Fruit fly (Drosophila melanogaster) whole organism, prepupa: ENCODE measurements around the gene UQCR-C2.

Experiments used
- Blimp-1 ChIP-seq: fragments of 200-800 bp; sonication (Bioruptor generic); optimal IDR thresholded peaks from 3 replicates; lab custom pipeline; 2017; ENCODE audit warnings: missing biosample characterization, missing genetic modification characterization, mild to moderate bottlenecking, moderate library complexity, missing genetic modification reagents
- CG10631 ChIP-seq: fragments of 200-800 bp; sonication (Bioruptor generic); optimal IDR thresholded peaks from 2 replicates; lab custom pipeline; 2016; ENCODE audit warnings: missing biosample characterization, missing genetic modification characterization
- CG11762 ChIP-seq: fragments of 200-800 bp; sonication (Bioruptor generic); optimal IDR thresholded peaks from 3 replicates; lab custom pipeline; 2016; ENCODE audit warnings: missing biosample characterization, missing genetic modification characterization; ENCODE audit not compliant: insufficient read depth
- CG11902 ChIP-seq: fragments of 200-800 bp; sonication (Bioruptor generic); optimal IDR thresholded peaks from 3 replicates; lab custom pipeline; 2016; ENCODE audit warnings: missing biosample characterization, missing genetic modification characterization
- CG15336 ChIP-seq: fragments of 200-800 bp; sonication (Bioruptor generic); IDR thresholded peaks from 2 replicates; pipeline ENCODE4 v1.3.6; 2022; ENCODE audit warnings: missing biosample characterization, missing genetic modification characterization
- CG16779 ChIP-seq: fragments of 200-800 bp; sonication (Bioruptor generic); optimal IDR thresholded peaks from 3 replicates; lab custom pipeline; 2017; ENCODE audit warnings: missing biosample characterization, mild to moderate bottlenecking, missing genetic modification characterization
- CG3032 ChIP-seq: fragments of 200-800 bp; optimal IDR thresholded peaks from 2 replicates; lab custom pipeline; 2019; ENCODE audit warnings: missing biosample characterization, mild to moderate bottlenecking, missing genetic modification characterization, moderate library complexity
- CG31627 ChIP-seq: fragments of 200-800 bp; sonication (Bioruptor generic); optimal IDR thresholded peaks from 3 replicates; lab custom pipeline; 2016; ENCODE audit warnings: missing biosample characterization, missing genetic modification characterization
- CG32006 ChIP-seq: fragments of 200-800 bp; sonication (Bioruptor generic); optimal IDR thresholded peaks from 3 replicates; lab custom pipeline; 2017; ENCODE audit warnings: missing biosample characterization, mild to moderate bottlenecking, missing genetic modification characterization
- CG3919 ChIP-seq: fragments of 200-800 bp; sonication (Bioruptor generic); optimal IDR thresholded peaks from 3 replicates; lab custom pipeline; 2016; ENCODE audit warnings: missing biosample characterization, missing genetic modification characterization
- CG4318 ChIP-seq: fragments of 200-800 bp; sonication (Bioruptor generic); optimal IDR thresholded peaks from 3 replicates; lab custom pipeline; 2017; ENCODE audit warnings: missing biosample characterization, mild to moderate bottlenecking, missing genetic modification characterization
- CG6163 ChIP-seq: fragments of 200-800 bp; sonication (Bioruptor generic); IDR thresholded peaks from 3 replicates; pipeline ENCODE4 v1.3.6; 2022; ENCODE audit warnings: missing biosample characterization, missing genetic modification characterization
- CG6276 ChIP-seq: fragments of 200-800 bp; sonication (Bioruptor generic); optimal IDR thresholded peaks from 2 replicates; lab custom pipeline; 2017; ENCODE audit warnings: missing biosample characterization, mild to moderate bottlenecking, missing genetic modification characterization
- CG6792 ChIP-seq: fragments of 200-800 bp; sonication (Bioruptor generic); optimal IDR thresholded peaks from 3 replicates; lab custom pipeline; 2016; ENCODE audit warnings: missing biosample characterization, missing genetic modification characterization
- CG6808 ChIP-seq: fragments of 200-800 bp; sonication (Bioruptor generic); optimal IDR thresholded peaks from 3 replicates; lab custom pipeline; 2017; ENCODE audit warnings: missing biosample characterization, missing genetic modification characterization, mild to moderate bottlenecking, moderate library complexity, missing genetic modification reagents
- CG7368 ChIP-seq: fragments of 200-800 bp; sonication (Bioruptor generic); optimal IDR thresholded peaks from 3 replicates; lab custom pipeline; 2016; ENCODE audit warnings: missing biosample characterization, missing genetic modification characterization
- CG8119 ChIP-seq: fragments of 200-800 bp; sonication (Bioruptor generic); IDR thresholded peaks from 3 replicates; pipeline ENCODE4 v1.3.6; 2022; ENCODE audit warnings: missing biosample characterization, missing genetic modification characterization
- CG8319 ChIP-seq: fragments of 200-800 bp; sonication (Bioruptor generic); optimal IDR thresholded peaks from 3 replicates; lab custom pipeline; 2016; ENCODE audit warnings: missing biosample characterization, missing genetic modification characterization
- Eip75B ChIP-seq: fragments of 200-800 bp; sonication (Bioruptor generic); optimal IDR thresholded peaks from 3 replicates; lab custom pipeline; 2016; ENCODE audit warnings: missing biosample characterization, missing genetic modification characterization
- Eip78C ChIP-seq: fragments of 200-800 bp; sonication (Bioruptor generic); peaks from one replicate; lab custom pipeline; 2016; ENCODE audit warnings: missing biosample characterization, missing genetic modification characterization
- Eip93F ChIP-seq: fragments of 200-800 bp; sonication (Bioruptor generic); optimal IDR thresholded peaks from 2 replicates; lab custom pipeline; 2016; ENCODE audit warnings: missing biosample characterization, mild to moderate bottlenecking, missing genetic modification characterization
- Ets21C ChIP-seq: fragments of 200-800 bp; sonication (Bioruptor generic); optimal IDR thresholded peaks from 3 replicates; lab custom pipeline; 2016; ENCODE audit warnings: missing biosample characterization, missing genetic modification characterization
- Ets96B ChIP-seq: fragments of 200-800 bp; optimal IDR thresholded peaks from 2 replicates; lab custom pipeline; 2019; ENCODE audit warnings: missing biosample characterization, mild to moderate bottlenecking, missing genetic modification characterization, moderate library complexity
- Gug ChIP-seq: fragments of 200-800 bp; sonication (Bioruptor generic); IDR thresholded peaks from 2 replicates; pipeline ENCODE4 v1.3.6; 2022; ENCODE audit warnings: missing biosample characterization, missing genetic modification characterization
- Hr39 ChIP-seq: fragments of 200-800 bp; sonication (Bioruptor generic); optimal IDR thresholded peaks from 2 replicates; lab custom pipeline; 2016; ENCODE audit warnings: missing biosample characterization, missing genetic modification characterization
- Hr4 ChIP-seq: fragments of 200-800 bp; sonication (Bioruptor generic); optimal IDR thresholded peaks from 3 replicates; lab custom pipeline; 2016; ENCODE audit warnings: missing biosample characterization, missing genetic modification characterization
- Lpt ChIP-seq: fragments of 200-800 bp; sonication (Bioruptor generic); optimal IDR thresholded peaks from 3 replicates; lab custom pipeline; 2016; ENCODE audit warnings: missing biosample characterization, missing genetic modification characterization
- Met ChIP-seq: fragments of 200-800 bp; sonication (Bioruptor generic); optimal IDR thresholded peaks from 3 replicates; lab custom pipeline; 2016; ENCODE audit warnings: missing biosample characterization, missing genetic modification characterization
- OdsH ChIP-seq: fragments of 200-800 bp; sonication (Bioruptor generic); optimal IDR thresholded peaks from 3 replicates; lab custom pipeline; 2016; ENCODE audit warnings: missing biosample characterization, missing genetic modification characterization
- Smox ChIP-seq: fragments of 200-800 bp; sonication (Bioruptor generic); optimal IDR thresholded peaks from 3 replicates; lab custom pipeline; 2016; ENCODE audit warnings: missing biosample characterization, missing genetic modification characterization
- Sox102F ChIP-seq: fragments of 200-800 bp; sonication (Bioruptor generic); optimal IDR thresholded peaks from 2 replicates; lab custom pipeline; 2016; ENCODE audit warnings: missing biosample characterization, mild to moderate bottlenecking, missing genetic modification characterization
- Sox14 ChIP-seq: fragments of 200-800 bp; sonication (Bioruptor generic); optimal IDR thresholded peaks from 3 replicates; lab custom pipeline; 2016; ENCODE audit warnings: missing biosample characterization, missing genetic modification characterization
- Sox15 ChIP-seq: fragments of 200-800 bp; sonication (Bioruptor generic); optimal IDR thresholded peaks from 3 replicates; lab custom pipeline; 2016; ENCODE audit warnings: missing biosample characterization, missing genetic modification characterization
- acj6 ChIP-seq: fragments of 200-800 bp; sonication (Bioruptor generic); optimal IDR thresholded peaks from 3 replicates; lab custom pipeline; 2016; ENCODE audit warnings: missing biosample characterization, missing genetic modification characterization
- cyc ChIP-seq: fragments of 200-800 bp; sonication (Bioruptor generic); optimal IDR thresholded peaks from 3 replicates; lab custom pipeline; 2016; ENCODE audit warnings: missing biosample characterization, missing genetic modification characterization
- dac ChIP-seq: fragments of 200-800 bp; sonication (Bioruptor generic); optimal IDR thresholded peaks from 2 replicates; lab custom pipeline; 2017; ENCODE audit warnings: missing biosample characterization, mild to moderate bottlenecking, missing genetic modification characterization
- eg ChIP-seq: fragments of 200-800 bp; sonication (Bioruptor generic); IDR thresholded peaks from 3 replicates; pipeline ENCODE4 v1.3.6; 2022; ENCODE audit warnings: missing biosample characterization, missing genetic modification characterization
- esn ChIP-seq: fragments of 200-800 bp; sonication (Bioruptor generic); optimal IDR thresholded peaks from 2 replicates; lab custom pipeline; 2016; ENCODE audit warnings: missing biosample characterization, mild to moderate bottlenecking, missing genetic modification characterization, moderate library complexity
- fd59A ChIP-seq: fragments of 200-800 bp; sonication (Bioruptor generic); optimal IDR thresholded peaks from 2 replicates; lab custom pipeline; 2017; ENCODE audit warnings: missing biosample characterization, mild to moderate bottlenecking, missing genetic modification characterization, missing genetic modification reagents
- fd85E ChIP-seq: fragments of 200-800 bp; sonication (Bioruptor generic); optimal IDR thresholded peaks from 3 replicates; lab custom pipeline; 2016; ENCODE audit warnings: missing biosample characterization, missing genetic modification characterization
- fkh ChIP-seq: fragments of 200-800 bp; sonication (Bioruptor generic); optimal IDR thresholded peaks from 3 replicates; lab custom pipeline; 2017; ENCODE audit warnings: missing biosample characterization, mild to moderate bottlenecking, missing genetic modification characterization, moderate library complexity
- lz ChIP-seq: fragments of 200-800 bp; sonication (Bioruptor generic); optimal IDR thresholded peaks from 3 replicates; lab custom pipeline; 2016; ENCODE audit warnings: missing biosample characterization, missing genetic modification characterization
- net ChIP-seq: fragments of 200-800 bp; sonication (Bioruptor generic); optimal IDR thresholded peaks from 3 replicates; lab custom pipeline; 2016; ENCODE audit warnings: missing biosample characterization, missing genetic modification characterization
- pdm3 ChIP-seq: fragments of 200-800 bp; sonication (Bioruptor generic); optimal IDR thresholded peaks from 3 replicates; lab custom pipeline; 2016; ENCODE audit warnings: missing biosample characterization, missing genetic modification characterization
- spab ChIP-seq: fragments of 200-800 bp; sonication (Bioruptor generic); optimal IDR thresholded peaks from 2 replicates; lab custom pipeline; 2017; ENCODE audit warnings: missing biosample characterization, mild to moderate bottlenecking, missing genetic modification characterization, missing genetic modification reagents
- svp ChIP-seq: fragments of 200-800 bp; sonication (Bioruptor generic); peaks from one replicate; lab custom pipeline; 2016; ENCODE audit warnings: missing biosample characterization, missing genetic modification characterization

The UQCR-C2 gene

dm6 chr3L:16612152-16612551 is 28.2 kb downstream of the UQCR-C2 start, which contains the start of gene CG4101 (continued):
- TF ChIP-seq dac: peak; percentile 55
- TF ChIP-seq CG6792 (GFP tag; lab: Kevin White, UChicago): peak; percentile 71
- TF ChIP-seq CG7368: peak; percentile 53
- TF ChIP-seq CG4318 (GFP tag; lab: Kevin White, UChicago): no peak
- TF ChIP-seq CG6808 (GFP tag; lab: Kevin White, UChicago): peak; percentile 56
- TF ChIP-seq OdsH (GFP tag; lab: Kevin White, UChicago): peak; percentile 84
- TF ChIP-seq Blimp-1 (GFP tag; lab: Kevin White, UChicago): peak; percentile 33
- peak; percentile 42 for TF ChIP-seq fkh
- TF ChIP-seq eg (GFP tag; lab: Robert Waterston, UW): peak; percentile 84
- TF ChIP-seq fd59A (GFP tag; lab: Kevin White, UChicago): peak; percentile 42
- peak; percentile 71 for TF ChIP-seq CG32006
- TF ChIP-seq Eip93F (GFP tag; lab: Kevin White, UChicago): peak; percentile 64
- no peak for TF ChIP-seq CG16779 (tag; lab: Kevin White, UChicago)
- peak; percentile 90 for TF ChIP-seq esn (GFP tag; lab: Kevin White, UChicago)
- peak; percentile 49 for TF ChIP-seq CG11902 (GFP tag; lab: Kevin White, UChicago)
- TF ChIP-seq spab (GFP tag; lab: Kevin White, UChicago): peak; percentile 46
- TF ChIP-seq net (GFP tag; lab: Kevin White, UChicago): peak; percentile 62
- peak; percentile 79 for TF ChIP-seq Met (GFP tag; lab: Kevin White, UChicago)
- TF ChIP-seq Lpt (GFP tag; lab: Kevin White, UChicago): peak; percentile 31
- TF ChIP-seq Sox102F (GFP tag; lab: Kevin White, UChicago): peak; percentile 81
- TF ChIP-seq cyc (GFP tag; lab: Kevin White, UChicago): peak; percentile 81

dm6 chr3L:16612972-16613371 is 29.0 kb downstream of the UQCR-C2 start:
- TF ChIP-seq svp (GFP tag; lab: Kevin White, UChicago): peak; percentile 79
- TF ChIP-seq Met (GFP tag; lab: Kevin White, UChicago): peak; percentile 1
- peak; percentile 26 for TF ChIP-seq esn (GFP tag; lab: Kevin White, UChicago)
- TF ChIP-seq Ets21C: no peak
- TF ChIP-seq net (GFP tag; lab: Kevin White, UChicago): no peak
- peak; percentile 23 for TF ChIP-seq Hr4 (GFP tag; lab: Kevin White, UChicago)
- TF ChIP-seq CG15336 (GFP tag; lab: Robert Waterston, UW): peak; percentile 14; the same call in 1 of the 2 replicates
- TF ChIP-seq pdm3 (GFP tag; lab: Kevin White, UChicago): no peak
- TF ChIP-seq CG16779 (tag; lab: Kevin White, UChicago): no peak
- peak; percentile 3 for TF ChIP-seq Eip93F (GFP tag; lab: Kevin White, UChicago)
- peak; percentile 14 for TF ChIP-seq CG31627
- peak; percentile 34 for TF ChIP-seq Sox14 (GFP tag; lab: Kevin White, UChicago)
- TF ChIP-seq Sox102F (GFP tag; lab: Kevin White, UChicago): peak; percentile 21
- peak; percentile 2 for TF ChIP-seq acj6 (GFP tag; lab: Kevin White, UChicago)
- TF ChIP-seq Eip78C: peak; percentile 53

dm6 chr3L:16615132-16615709 is 31.3 kb downstream of the UQCR-C2 start, which contains the start of gene Mo25:
Gene Mo25, minus strand, starts transcription at chr3L:16615472.
- TF ChIP-seq CG6163 (GFP tag; lab: Robert Waterston, UW) (no peak), Gug (GFP tag; lab: Robert Waterston, UW) (no peak), CG10631 (GFP tag; lab: Kevin White, UChicago) (peak; percentile 34), Smox (GFP tag; lab: Kevin White, UChicago) (peak; percentile 49), fkh (no peak), CG8319 (GFP tag; lab: Kevin White, UChicago) (no peak), CG32006 (no peak), Eip75B (GFP tag; lab: Kevin White, UChicago) (no peak), Ets96B (tag; lab: Kevin White, UChicago) (no peak), Lpt (GFP tag; lab: Kevin White, UChicago) (no peak), CG8119 (no peak), Hr39 (GFP tag; lab: Kevin White, UChicago) (peak; percentile 19), CG6276 (GFP tag; lab: Kevin White, UChicago) (no peak), eg (GFP tag; lab: Robert Waterston, UW) (no peak), lz (GFP tag; lab: Kevin White, UChicago) (peak; percentile 39), CG3919 (GFP tag; lab: Kevin White, UChicago) (peak; percentile 52), svp (GFP tag; lab: Kevin White, UChicago) (no peak), CG3032 (tag; lab: Kevin White, UChicago) (peak; percentile 15), fd85E (no peak), acj6 (GFP tag; lab: Kevin White, UChicago) (peak; percentile 35), CG11902 (GFP tag; lab: Kevin White, UChicago) (no peak), CG6808 (GFP tag; lab: Kevin White, UChicago) (no peak), CG11762 (GFP tag; lab: Kevin White, UChicago) (no peak), Blimp-1 (GFP tag; lab: Kevin White, UChicago) (no peak), Sox15 (GFP tag; lab: Kevin White, UChicago) (no peak)
